Fruit fly (Drosophila melanogaster) whole organism, embryonic: Measurements from ENCODE around the gene CG8051.

Source experiments
- ATbp ChIP-seq: fragments of 200-800 bp; sonication (Bioruptor generic); optimal IDR thresholded peaks from 2 replicates; lab custom pipeline; 2017; ENCODE audit warnings: missing biosample characterization, mild to moderate bottlenecking, missing genetic modification characterization, missing genetic modification reagents
- Ada2b ChIP-seq: fragments of 200-800 bp; sonication (Bioruptor generic); IDR thresholded peaks from 2 replicates; pipeline ENCODE4 v1.3.6; 2022; ENCODE audit warnings: missing biosample characterization, missing genetic modification characterization
- Antp ChIP-seq: fragments of 200-800 bp; sonication (Bioruptor generic); optimal IDR thresholded peaks from 3 replicates; lab custom pipeline; 2016; ENCODE audit warnings: missing biosample characterization, missing genetic modification characterization
- Atf6 ChIP-seq: fragments of 200-800 bp; sonication (Bioruptor generic); IDR thresholded peaks from 2 replicates; pipeline ENCODE4 v1.3.6; 2022; ENCODE audit warnings: missing biosample characterization, missing genetic modification characterization
- CG10147 ChIP-seq: fragments of 200-800 bp; sonication (Bioruptor generic); optimal IDR thresholded peaks from 2 replicates; lab custom pipeline; 2019; ENCODE audit warnings: missing biosample characterization, mild to moderate bottlenecking, missing genetic modification characterization, moderate library complexity
- CG10366 ChIP-seq: fragments of 200-800 bp; sonication (Bioruptor generic); IDR thresholded peaks from 2 replicates; pipeline ENCODE4 v1.3.6; 2022; ENCODE audit warnings: missing biosample characterization, missing genetic modification characterization
- CG12769 ChIP-seq: fragments of 200-800 bp; sonication (Bioruptor generic); optimal IDR thresholded peaks from 2 replicates; lab custom pipeline; 2019; ENCODE audit warnings: missing biosample characterization, mild to moderate bottlenecking, missing genetic modification characterization, moderate library complexity
- CG13775 ChIP-seq: fragments of 200-800 bp; sonication (Bioruptor generic); optimal IDR thresholded peaks from 3 replicates; lab custom pipeline; 2017; ENCODE audit warnings: missing biosample characterization, mild to moderate bottlenecking, missing genetic modification characterization
- CG14667 ChIP-seq: fragments of 200-800 bp; sonication (Bioruptor generic); IDR thresholded peaks from 2 replicates; pipeline ENCODE4 v1.3.6; 2022; ENCODE audit warnings: missing biosample characterization, missing genetic modification characterization
- CG15269 ChIP-seq: fragments of 200-800 bp; sonication (Bioruptor generic); optimal IDR thresholded peaks from 2 replicates; lab custom pipeline; 2018; ENCODE audit warnings: missing biosample characterization, mild to moderate bottlenecking, missing genetic modification characterization, moderate library complexity
- CG1647 ChIP-seq: fragments of 200-800 bp; sonication (Bioruptor generic); optimal IDR thresholded peaks from 3 replicates; lab custom pipeline; 2016; ENCODE audit warnings: missing biosample characterization, missing genetic modification characterization
- CG16813 ChIP-seq: fragments of 200-800 bp; sonication (Bioruptor generic); IDR thresholded peaks from 3 replicates; pipeline ENCODE4 v1.3.6; 2022; ENCODE audit warnings: missing biosample characterization, missing genetic modification characterization; ENCODE audit not compliant: partially characterized antibody
- CG17328 ChIP-seq: fragments of 200-800 bp; sonication (Bioruptor generic); IDR thresholded peaks from 2 replicates; pipeline ENCODE4 v1.3.6; 2022; ENCODE audit warnings: missing biosample characterization, missing genetic modification characterization
- CG18599 ChIP-seq: fragments of 200-800 bp; sonication (Bioruptor generic); optimal IDR thresholded peaks from 3 replicates; lab custom pipeline; 2017; ENCODE audit warnings: missing biosample characterization, missing genetic modification characterization, mild to moderate bottlenecking, moderate library complexity, missing genetic modification reagents
- CG31388 ChIP-seq: fragments of 200-800 bp; sonication (Bioruptor generic); optimal IDR thresholded peaks from 2 replicates; lab custom pipeline; 2016; ENCODE audit warnings: missing biosample characterization, missing genetic modification characterization
- CG32772 ChIP-seq: fragments of 200-800 bp; sonication (Bioruptor generic); IDR thresholded peaks from 2 replicates; pipeline ENCODE4 v1.3.6; 2022; ENCODE audit warnings: missing biosample characterization, missing genetic modification characterization
- CG4404 ChIP-seq: fragments of 200-800 bp; sonication (Bioruptor generic); IDR thresholded peaks from 2 replicates; pipeline ENCODE4 v1.3.6; 2022; ENCODE audit warnings: missing biosample characterization, missing genetic modification characterization
- CG4854 ChIP-seq: fragments of 200-800 bp; sonication (Bioruptor generic); optimal IDR thresholded peaks from 2 replicates; lab custom pipeline; 2016; ENCODE audit warnings: missing biosample characterization, missing genetic modification characterization, inconsistent platforms
- CG5180 ChIP-seq: fragments of 200-800 bp; sonication (Bioruptor generic); optimal IDR thresholded peaks from 3 replicates; lab custom pipeline; 2017; ENCODE audit warnings: missing biosample characterization, missing genetic modification characterization, mild to moderate bottlenecking, moderate library complexity, missing genetic modification reagents
- CG6654 ChIP-seq: fragments of 200-800 bp; sonication (Bioruptor generic); optimal IDR thresholded peaks from 2 replicates; lab custom pipeline; 2017; ENCODE audit warnings: missing biosample characterization, mild to moderate bottlenecking, missing genetic modification characterization
- CG7745 ChIP-seq: fragments of 200-800 bp; sonication (Bioruptor generic); optimal IDR thresholded peaks from 2 replicates; lab custom pipeline; 2018; ENCODE audit warnings: missing biosample characterization, mild to moderate bottlenecking, missing genetic modification characterization, moderate library complexity
- CG7839 ChIP-seq: fragments of 200-800 bp; sonication (Bioruptor generic); optimal IDR thresholded peaks from 3 replicates; lab custom pipeline; 2018; ENCODE audit warnings: missing biosample characterization, mild to moderate bottlenecking, missing genetic modification characterization, moderate library complexity
- CG8281 ChIP-seq: fragments of 200-800 bp; sonication (Bioruptor generic); optimal IDR thresholded peaks from 2 replicates; lab custom pipeline; 2018; ENCODE audit warnings: missing biosample characterization, mild to moderate bottlenecking, missing genetic modification characterization, moderate library complexity
- CG8765 ChIP-seq: fragments of 200-800 bp; sonication (Bioruptor generic); IDR thresholded peaks from 2 replicates; pipeline ENCODE4 v1.3.6; 2022; ENCODE audit warnings: missing biosample characterization, missing genetic modification characterization
- Dip3 ChIP-seq: fragments of 200-800 bp; sonication (Bioruptor generic); optimal IDR thresholded peaks from 3 replicates; lab custom pipeline; 2016; ENCODE audit warnings: missing biosample characterization, missing genetic modification characterization
- H15 ChIP-seq: fragments of 200-800 bp; sonication (Bioruptor generic); IDR thresholded peaks from 3 replicates; pipeline ENCODE4 v1.3.6; 2022; ENCODE audit warnings: missing biosample characterization, missing genetic modification characterization
- Hr78 ChIP-seq, 2 experiments: fragments of 200-800 bp in 1 of 2; fragments of >200 bp in 1 of 2; sonication (Bioruptor generic) in 1 of 2; optimal IDR thresholded peaks; 2 replicates each; lab custom pipeline; 2017 to 2019; ENCODE audit warnings: missing biosample characterization in 2 of 2, missing genetic modification characterization in 2 of 2, mild to moderate bottlenecking in 1 of 2, moderate library complexity in 1 of 2
- Jarid2 ChIP-seq: fragments of 200-800 bp; sonication (Bioruptor generic); optimal IDR thresholded peaks from 3 replicates; lab custom pipeline; 2017; ENCODE audit warnings: mild to moderate bottlenecking, missing biosample characterization, missing genetic modification reagents, missing genetic modification characterization
- Lim3 ChIP-seq: fragments of 200-800 bp; sonication (Bioruptor generic); IDR thresholded peaks from 2 replicates; pipeline ENCODE4 v1.3.6; 2022; ENCODE audit warnings: missing biosample characterization, missing genetic modification characterization
- MESR4 ChIP-seq: fragments of 200-800 bp; sonication (Bioruptor generic); optimal IDR thresholded peaks from 2 replicates; lab custom pipeline; 2018; ENCODE audit warnings: missing biosample characterization, mild to moderate bottlenecking, missing genetic modification characterization, moderate library complexity
- Sry-δ ChIP-seq: fragments of 200-800 bp; sonication (Bioruptor generic); optimal IDR thresholded peaks from 2 replicates; lab custom pipeline; 2016; ENCODE audit warnings: missing biosample characterization, missing genetic modification characterization
- Taf1 ChIP-seq: fragments of 200-800 bp; sonication (Bioruptor generic); IDR thresholded peaks from 2 replicates; pipeline ENCODE4 v1.3.6; 2022; ENCODE audit warnings: missing biosample characterization, missing genetic modification characterization
- Tbp ChIP-seq: fragments of >200 bp; optimal IDR thresholded peaks from 2 replicates; lab custom pipeline; 2018; ENCODE audit warnings: missing biosample characterization, missing genetic modification characterization
- bigmax ChIP-seq: fragments of 200-800 bp; sonication (Bioruptor generic); optimal IDR thresholded peaks from 2 replicates; lab custom pipeline; 2018; ENCODE audit warnings: missing biosample characterization, mild to moderate bottlenecking, missing genetic modification characterization
- caup ChIP-seq: fragments of 200-800 bp; sonication (Bioruptor generic); optimal IDR thresholded peaks from 3 replicates; lab custom pipeline; 2017; ENCODE audit warnings: missing biosample characterization, mild to moderate bottlenecking, missing genetic modification characterization, moderate library complexity; ENCODE audit not compliant: severe bottlenecking
- chif ChIP-seq, 2 experiments: fragments of 200-800 bp; sonication (Bioruptor generic); optimal IDR thresholded peaks; 3 replicates each; lab custom pipeline; 2016; ENCODE audit warnings: missing biosample characterization in 2 of 2, missing genetic modification characterization in 2 of 2
- fd102C ChIP-seq: fragments of 200-800 bp; sonication (Bioruptor generic); optimal IDR thresholded peaks from 2 replicates; lab custom pipeline; 2018; ENCODE audit warnings: missing biosample characterization, mild to moderate bottlenecking, missing genetic modification characterization, moderate library complexity
- fu2 ChIP-seq: fragments of 200-800 bp; sonication (Bioruptor generic); optimal IDR thresholded peaks from 2 replicates; lab custom pipeline; 2016; ENCODE audit warnings: missing biosample characterization, missing genetic modification characterization
- gcm2 ChIP-seq: fragments of 200-800 bp; sonication (Bioruptor generic); optimal IDR thresholded peaks from 2 replicates; lab custom pipeline; 2016; ENCODE audit warnings: missing biosample characterization, missing genetic modification characterization
- gsb ChIP-seq: fragments of 200-800 bp; sonication (Bioruptor generic); IDR thresholded peaks from 2 replicates; pipeline ENCODE4 v1.3.6; 2022; ENCODE audit warnings: missing biosample characterization, missing genetic modification characterization
- lbe ChIP-seq: fragments of 200-800 bp; sonication (Bioruptor generic); optimal IDR thresholded peaks from 2 replicates; lab custom pipeline; 2016; ENCODE audit warnings: missing biosample characterization, mild to moderate bottlenecking, missing genetic modification characterization
- nau ChIP-seq: fragments of 200-800 bp; sonication (Bioruptor generic); optimal IDR thresholded peaks from 3 replicates; lab custom pipeline; 2017; ENCODE audit warnings: missing biosample characterization, mild to moderate bottlenecking, missing genetic modification characterization, missing genetic modification reagents
- nom ChIP-seq: fragments of 200-800 bp; sonication (Bioruptor generic); optimal IDR thresholded peaks from 2 replicates; lab custom pipeline; 2017; ENCODE audit warnings: missing biosample characterization, missing genetic modification characterization, mild to moderate bottlenecking, moderate library complexity, missing genetic modification reagents
- sd ChIP-seq: fragments of 200-800 bp; sonication (Bioruptor generic); optimal IDR thresholded peaks from 3 replicates; lab custom pipeline; 2018; ENCODE audit warnings: missing biosample characterization, mild to moderate bottlenecking, missing genetic modification characterization, moderate library complexity
- slou ChIP-seq: fragments of 200-800 bp; sonication (Bioruptor generic); optimal IDR thresholded peaks from 3 replicates; lab custom pipeline; 2016; ENCODE audit warnings: missing biosample characterization, missing genetic modification characterization
- sr ChIP-seq: fragments of 200-800 bp; sonication (Bioruptor generic); IDR thresholded peaks from 3 replicates; pipeline ENCODE4 v1.3.6; 2022; ENCODE audit warnings: missing biosample characterization, missing genetic modification characterization
- tap ChIP-seq: fragments of 200-800 bp; optimal IDR thresholded peaks from 3 replicates; lab custom pipeline; 2019; ENCODE audit warnings: missing biosample characterization, mild to moderate bottlenecking, missing genetic modification characterization, moderate library complexity
- vvl ChIP-seq: fragments of 200-800 bp; sonication (Bioruptor generic); IDR thresholded peaks from 2 replicates; pipeline ENCODE4 v1.3.6; 2022; ENCODE audit warnings: missing biosample characterization, missing genetic modification characterization

Gene CG8051

dm6 chrX:19321820-19322708 lies 14.3 kb upstream of the CG8051 start, which contains the start of gene out (continued):
- TF ChIP-seq H15 (GFP tag; lab: Robert Waterston, UW) (peak; percentile 92), MESR4 (GFP tag; lab: Kevin White, UChicago) (no peak), vvl (GFP tag; lab: Robert Waterston, UW) (peak; percentile 94), CG16813 (GFP tag; lab: Robert Waterston, UW) (no peak), CG18599 (GFP tag; lab: Kevin White, UChicago) (peak; percentile 94), caup (GFP tag; lab: Kevin White, UChicago) (peak; percentile 93), Dip3 (GFP tag; lab: Kevin White, UChicago) (peak; percentile 85), CG14667 (GFP tag; lab: Robert Waterston, UW) (peak; percentile 91), CG7745 (peak; percentile 30), Atf6 (GFP tag; lab: Robert Waterston, UW) (peak; percentile 95), CG12769 (tag; lab: Kevin White, UChicago) (peak; percentile 88), CG8281 (tag; lab: Kevin White, UChicago) (peak; percentile 77), ATbp (GFP tag; lab: Kevin White, UChicago) (peak; percentile 93), gcm2 (GFP tag; lab: Kevin White, UChicago) (peak; percentile 75), bigmax (GFP tag; lab: Kevin White, UChicago) (peak; percentile 7), fd102C (GFP tag; lab: Kevin White, UChicago) (peak; percentile 88), gsb (GFP tag; lab: Robert Waterston, UW) (peak; percentile 91), chif (GFP tag; optimal IDR thresholded peaks at IDR 0.05; lab: Kevin White, UChicago) (peak; percentile 76 to 91), Lim3 (GFP tag; lab: Robert Waterston, UW) (peak; percentile 84), nau (GFP tag; lab: Kevin White, UChicago) (peak; percentile 83), lbe (GFP tag; lab: Kevin White, UChicago) (peak; percentile 84), tap (tag; lab: Kevin White, UChicago) (peak; percentile 90), sd (tag; lab: Kevin White, UChicago) (peak; percentile 72), CG17328 (GFP tag; lab: Robert Waterston, UW) (peak; percentile 90), Tbp (GFP tag; lab: Kevin White, UChicago) (no peak), Ada2b (GFP tag; lab: Robert Waterston, UW) (peak; percentile 91), CG10147 (GFP tag; lab: Kevin White, UChicago) (peak; percentile 92), CG7839 (peak; percentile 96), nom (GFP tag; lab: Kevin White, UChicago) (peak; percentile 85), CG10366 (GFP tag; lab: Robert Waterston, UW) (peak; percentile 93), Sry-δ (GFP tag; lab: Kevin White, UChicago) (peak; percentile 30), slou (GFP tag; lab: Kevin White, UChicago) (peak; percentile 80), CG8765 (peak; percentile 90), CG4854 (peak; percentile 86), CG32772 (GFP tag; lab: Robert Waterston, UW) (peak; percentile 93), CG13775 (GFP tag; lab: Kevin White, UChicago) (peak; percentile 95), Jarid2 (GFP tag; lab: Kevin White, UChicago) (peak; percentile 86), Taf1 (peak; percentile 92), Hr78 (GFP tag; optimal IDR thresholded peaks at IDR 0.05; lab: Kevin White, UChicago) (peak in 1 of 2 experiments; percentile 88), fu2 (peak; percentile 75), CG31388 (GFP tag; lab: Kevin White, UChicago) (peak; percentile 67), sr (GFP tag; lab: Robert Waterston, UW) (peak; percentile 63; the same call in 1 of the 3 replicates), CG5180 (peak; percentile 80), Antp (GFP tag; lab: Kevin White, UChicago) (peak; percentile 76), CG6654 (GFP tag; lab: Kevin White, UChicago) (peak; percentile 85), CG4404 (GFP tag; lab: Robert Waterston, UW) (peak; percentile 94), CG15269 (tag; lab: Kevin White, UChicago) (peak; percentile 94), CG1647 (peak; percentile 79)
